Worm (Caenorhabditis elegans) whole organism, young adult: Measurements from ENCODE around the gene mog-4.

Experiments used
- B0019.2 ChIP-seq: fragments of 200-800 bp; sonication (Bioruptor generic); conservative IDR thresholded peaks from 2 replicates; pipeline ENCODE4 v1.3.6; 2022; ENCODE audit warnings: missing genetic modification reagents, missing genetic modification characterization, missing compliant biosample characterization
- C06A6.2 ChIP-seq: fragments of 200-800 bp; sonication (Bioruptor generic); conservative IDR thresholded peaks from 2 replicates; pipeline ENCODE4 v1.3.6; 2022; ENCODE audit warnings: missing genetic modification characterization, missing compliant biosample characterization
- C17E4.6 ChIP-seq: fragments of 200-800 bp; sonication (Bioruptor generic); IDR thresholded peaks from 2 replicates; pipeline ENCODE4 v1.3.6; 2022; ENCODE audit warnings: missing genetic modification reagents, missing genetic modification characterization, missing compliant biosample characterization
- D2030.7 ChIP-seq: fragments of 200-800 bp; sonication (Bioruptor generic); IDR thresholded peaks from 2 replicates; pipeline ENCODE4 v1.3.6; 2022; ENCODE audit warnings: missing genetic modification reagents, missing genetic modification characterization, missing compliant biosample characterization
- F10E7.11 ChIP-seq: sonication (generic microtip); optimal IDR thresholded peaks from 2 replicates; lab custom pipeline; 2017; ENCODE audit warnings: mild to moderate bottlenecking, missing genetic modification characterization, moderate library complexity, missing compliant biosample characterization
- F37B4.10 ChIP-seq: fragments of 200-800 bp; sonication (Bioruptor generic); IDR thresholded peaks from 2 replicates; pipeline ENCODE4 v1.3.6; 2022; ENCODE audit warnings: missing genetic modification characterization, missing compliant biosample characterization
- F49E8.2 ChIP-seq: sonication (generic microtip); optimal IDR thresholded peaks from 3 replicates; lab custom pipeline; 2017; ENCODE audit warnings: missing genetic modification characterization, mild to moderate bottlenecking, missing compliant biosample characterization, antibody characterized with exemption, moderate library complexity; ENCODE audit not compliant: insufficient read depth
- T07F8.4 ChIP-seq: sonication (generic microtip); optimal IDR thresholded peaks from 2 replicates; lab custom pipeline; 2016; ENCODE audit warnings: mild to moderate bottlenecking, missing genetic modification characterization, moderate library complexity, missing compliant biosample characterization
- Y79H2A.3 ChIP-seq: fragments of 200-800 bp; sonication (Bioruptor generic); conservative IDR thresholded peaks from 2 replicates; pipeline ENCODE4 v1.3.6; 2022; ENCODE audit warnings: missing genetic modification reagents, missing genetic modification characterization, missing compliant biosample characterization
- ama-1 ChIP-seq, 3 experiments: fragments of 150-350 bp in 1 of 3; sonication (generic microtip) in 2 of 3; optimal IDR thresholded peaks; 2 replicates each; lab custom pipeline; 2014 to 2018; ENCODE audit warnings: missing biosample characterization in 2 of 3, missing genetic modification characterization in 2 of 3, missing genetic modification reagents in 2 of 3
- attf-5 ChIP-seq: fragments of 200-800 bp; sonication (Bioruptor generic); optimal IDR thresholded peaks from 2 replicates; lab custom pipeline; 2018; ENCODE audit warnings: mild to moderate bottlenecking, missing genetic modification characterization, missing compliant biosample characterization
- cebp-1 ChIP-seq, 2 experiments: fragments of 200-800 bp in 1 of 2; sonication (Bioruptor generic) in 1 of 2; sonication (generic microtip) in 1 of 2; IDR thresholded peaks in 1 of 2; optimal IDR thresholded peaks in 1 of 2; 2 replicates each; pipeline versions ENCODE4 v1.3.6 to Lab custom; 2017 to 2022; ENCODE audit warnings: missing compliant biosample characterization in 2 of 2, missing genetic modification characterization in 2 of 2, mild to moderate bottlenecking in 1 of 2, missing genetic modification reagents in 1 of 2, moderate library complexity in 1 of 2
- ceh-79 ChIP-seq: sonication (generic microtip); optimal IDR thresholded peaks from 2 replicates; lab custom pipeline; 2017; ENCODE audit warnings: mild to moderate bottlenecking, missing genetic modification characterization, missing compliant biosample characterization
- die-1 ChIP-seq: sonication (generic microtip); optimal IDR thresholded peaks from 2 replicates; lab custom pipeline; 2016; ENCODE audit warnings: missing genotype, mild to moderate bottlenecking, missing genetic modification characterization, missing compliant biosample characterization
- egl-44 ChIP-seq: fragments of 200-800 bp; sonication (Bioruptor generic); IDR thresholded peaks from 2 replicates; pipeline ENCODE4 v1.3.6; 2022; ENCODE audit warnings: missing genetic modification reagents, missing genetic modification characterization, missing compliant biosample characterization
- ekl-4 ChIP-seq: fragments of 200-800 bp; sonication (Bioruptor generic); IDR thresholded peaks from 2 replicates; pipeline ENCODE4 v1.3.6; 2022; ENCODE audit warnings: missing genetic modification reagents, missing genetic modification characterization, missing compliant biosample characterization
- hlh-12 ChIP-seq: sonication (generic microtip); optimal IDR thresholded peaks from 2 replicates; lab custom pipeline; 2016; ENCODE audit warnings: missing genetic modification characterization, missing compliant biosample characterization
- hlh-26 ChIP-seq: fragments of 200-800 bp; sonication (Bioruptor generic); conservative IDR thresholded peaks from 2 replicates; pipeline ENCODE4 v1.3.6; 2022; ENCODE audit warnings: missing genetic modification reagents, missing genetic modification characterization, missing compliant biosample characterization
- hmg-1.2 ChIP-seq: fragments of 200-800 bp; sonication (Bioruptor generic); IDR thresholded peaks from 2 replicates; pipeline ENCODE4 v1.3.6; 2022; ENCODE audit warnings: missing genetic modification reagents, missing genetic modification characterization, missing compliant biosample characterization
- lag-1 ChIP-seq: fragments of 200-800 bp; sonication (Bioruptor generic); IDR thresholded peaks from 2 replicates; pipeline ENCODE4 v1.3.6; 2022; ENCODE audit warnings: missing genetic modification reagents, missing genetic modification characterization, missing compliant biosample characterization
- let-526 ChIP-seq: fragments of 200-800 bp; sonication (Bioruptor generic); IDR thresholded peaks from 2 replicates; pipeline ENCODE4 v1.3.6; 2022; ENCODE audit warnings: missing genetic modification reagents, missing genetic modification characterization, missing compliant biosample characterization
- lin-26 ChIP-seq: fragments of 200-800 bp; sonication (Bioruptor generic); IDR thresholded peaks from 2 replicates; pipeline ENCODE4 v1.3.6; 2022; ENCODE audit warnings: missing genetic modification reagents, missing genetic modification characterization, missing compliant biosample characterization
- lin-35 ChIP-seq, 3 experiments: fragments of 150-350 bp in 2 of 3; sonication (generic microtip) in 1 of 3; optimal IDR thresholded peaks; 2 replicates each; lab custom pipeline; 2014 to 2018; ENCODE audit warnings: missing biosample characterization in 3 of 3, missing genetic modification characterization in 3 of 3, missing genetic modification reagents in 3 of 3
- madf-10 ChIP-seq: sonication (generic microtip); optimal IDR thresholded peaks from 2 replicates; lab custom pipeline; 2016; ENCODE audit warnings: mild to moderate bottlenecking, missing genetic modification characterization, missing compliant biosample characterization
- madf-3 ChIP-seq: fragments of 200-800 bp; sonication (Bioruptor generic); IDR thresholded peaks from 2 replicates; pipeline ENCODE4 v1.3.6; 2022; ENCODE audit warnings: missing genetic modification reagents, missing genetic modification characterization, missing compliant biosample characterization
- madf-8 ChIP-seq: fragments of 200-800 bp; sonication (Bioruptor generic); conservative IDR thresholded peaks from 2 replicates; pipeline ENCODE4 v1.3.6; 2022; ENCODE audit warnings: missing genetic modification reagents, missing genetic modification characterization, missing compliant biosample characterization
- mel-28 ChIP-seq: sonication (generic microtip); optimal IDR thresholded peaks from 2 replicates; lab custom pipeline; 2016; ENCODE audit warnings: borderline replicate concordance, mild to moderate bottlenecking, missing genetic modification characterization, missing compliant biosample characterization
- mxl-1 ChIP-seq: sonication (generic microtip); optimal IDR thresholded peaks from 2 replicates; lab custom pipeline; 2016; ENCODE audit warnings: missing genetic modification characterization, missing compliant biosample characterization
- nfyb-1 ChIP-seq: fragments of 200-800 bp; sonication (Bioruptor generic); IDR thresholded peaks from 2 replicates; pipeline ENCODE4 v1.3.6; 2022; ENCODE audit warnings: missing genetic modification reagents, missing genetic modification characterization, missing compliant biosample characterization
- pbrm-1 ChIP-seq: fragments of 200-800 bp; sonication (Bioruptor generic); IDR thresholded peaks from 2 replicates; pipeline ENCODE4 v1.3.6; 2022; ENCODE audit warnings: missing genetic modification reagents, missing genetic modification characterization, missing compliant biosample characterization
- rec-8 ChIP-seq, 2 experiments: sonication (generic microtip); optimal IDR thresholded peaks; 2 replicates each; lab custom pipeline; 2016; ENCODE audit warnings: mild to moderate bottlenecking in 2 of 2, missing genetic modification characterization in 2 of 2, missing genetic modification reagents in 2 of 2, missing genotype in 2 of 2, missing biosample characterization in 1 of 2, missing compliant biosample characterization in 1 of 2, moderate library complexity in 1 of 2
- sea-2 ChIP-seq: fragments of 200-800 bp; sonication (Bioruptor generic); IDR thresholded peaks from 2 replicates; pipeline ENCODE4 v1.3.6; 2022; ENCODE audit warnings: missing genetic modification characterization, missing compliant biosample characterization
- snpc-1.1 ChIP-seq: sonication (generic microtip); optimal IDR thresholded peaks from 2 replicates; lab custom pipeline; 2017; ENCODE audit warnings: missing genetic modification characterization, mild to moderate bottlenecking, missing compliant biosample characterization, antibody characterized with exemption, moderate library complexity, missing genotype, missing genetic modification reagents; ENCODE audit not compliant: insufficient read depth
- snpc-4 ChIP-seq, 5 experiments: fragments of 150-350 bp in 1 of 5; sonication (generic microtip) in 4 of 5; optimal IDR thresholded peaks; 2 replicates each; lab custom pipeline; 2014 to 2018; ENCODE audit warnings: missing genetic modification characterization in 5 of 5, missing biosample characterization in 3 of 5, antibody characterized with exemption in 2 of 5, mild to moderate bottlenecking in 2 of 5, missing compliant biosample characterization in 2 of 5, missing genotype in 2 of 5, moderate library complexity in 2 of 5, missing genetic modification reagents in 1 of 5
- somi-1 ChIP-seq: fragments of 200-800 bp; sonication (Bioruptor generic); optimal IDR thresholded peaks from 2 replicates; lab custom pipeline; 2018; ENCODE audit warnings: mild to moderate bottlenecking, missing genetic modification characterization, missing compliant biosample characterization
- sptf-2 ChIP-seq: fragments of 200-800 bp; sonication (Bioruptor generic); optimal IDR thresholded peaks from 2 replicates; lab custom pipeline; 2018; ENCODE audit warnings: mild to moderate bottlenecking, missing genetic modification characterization, missing compliant biosample characterization
- tbp1 ChIP-seq: fragments of 200-800 bp; sonication (Bioruptor generic); optimal IDR thresholded peaks from 2 replicates; lab custom pipeline; 2018; ENCODE audit warnings: mild to moderate bottlenecking, missing genetic modification characterization, missing compliant biosample characterization
- tlf-1 ChIP-seq: fragments of 200-800 bp; sonication (Bioruptor generic); optimal IDR thresholded peaks from 2 replicates; lab custom pipeline; 2018; ENCODE audit warnings: mild to moderate bottlenecking, missing genetic modification characterization, missing compliant biosample characterization
- unc-130 ChIP-seq: sonication (generic microtip); optimal IDR thresholded peaks from 2 replicates; lab custom pipeline; 2016; ENCODE audit warnings: missing genetic modification reagents, missing genetic modification characterization, missing compliant biosample characterization
- xnd-1 ChIP-seq: sonication (generic microtip); optimal IDR thresholded peaks from 2 replicates; lab custom pipeline; 2016; ENCODE audit warnings: missing genotype, missing genetic modification reagents, missing genetic modification characterization, missing compliant biosample characterization
- ztf-18 ChIP-seq: sonication (generic microtip); optimal IDR thresholded peaks from 2 replicates; lab custom pipeline; 2016; ENCODE audit warnings: missing genotype, mild to moderate bottlenecking, missing genetic modification characterization, missing compliant biosample characterization
- ztf-22 ChIP-seq: fragments of 200-800 bp; sonication (Bioruptor generic); optimal IDR thresholded peaks from 2 replicates; lab custom pipeline; 2018; ENCODE audit warnings: mild to moderate bottlenecking, missing genetic modification characterization, moderate library complexity, missing compliant biosample characterization
- ztf-25 ChIP-seq: fragments of 200-800 bp; sonication (Bioruptor generic); IDR thresholded peaks from 2 replicates; pipeline ENCODE4 v1.3.6; 2022; ENCODE audit warnings: missing genetic modification reagents, missing genetic modification characterization, missing compliant biosample characterization
- ztf-28 ChIP-seq: fragments of 200-800 bp; sonication (Bioruptor generic); IDR thresholded peaks from 2 replicates; pipeline ENCODE4 v1.3.6; 2022; ENCODE audit warnings: missing genetic modification reagents, missing genetic modification characterization, missing compliant biosample characterization

Gene mog-4

DNA sequence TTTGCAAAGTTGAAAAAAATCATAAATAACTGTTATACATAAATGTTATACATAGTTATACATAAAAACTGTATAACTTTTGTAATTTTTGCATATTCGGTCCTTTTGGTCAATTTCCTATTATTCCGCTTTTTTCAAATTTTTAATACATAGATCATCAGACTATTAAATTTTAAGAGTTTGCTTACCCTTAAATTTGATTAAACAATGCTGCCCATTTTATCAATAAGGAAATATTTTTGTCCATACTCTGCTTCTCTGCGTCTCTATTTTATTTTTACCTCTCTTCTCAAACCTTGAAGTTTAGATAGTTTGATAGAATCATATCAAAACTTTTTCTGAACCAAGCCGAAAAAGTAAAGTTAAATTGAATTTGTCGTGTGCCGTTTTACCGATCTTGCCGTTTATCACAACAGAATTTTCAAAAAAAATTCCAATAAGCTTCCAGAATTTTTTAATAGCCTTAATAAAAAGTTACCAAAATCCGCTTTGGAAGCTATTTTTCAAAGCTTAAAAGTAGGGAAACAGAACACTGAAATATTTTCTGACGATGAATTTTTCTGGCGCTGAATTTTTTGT is 38.0 kb upstream of the mog-4 start:
- TF ChIP-seq die-1 (tag; lab: Kevin White, UChicago) = no peak
- TF ChIP-seq madf-8 (GFP tag; lab: Robert Waterston, UW) = no peak
- peak; percentile 72 for TF ChIP-seq ama-1 (optimal IDR thresholded peaks at IDR 0.05; lab: Kevin White, UChicago)
- TF ChIP-seq ama-1 (GFP tag; optimal IDR thresholded peaks at IDR 0.05; lab: Kevin White, UChicago) = no peak
- TF ChIP-seq hlh-12 (tag; lab: Kevin White, UChicago) = no peak
- TF ChIP-seq pbrm-1 (GFP tag; lab: Robert Waterston, UW) = no peak
- TF ChIP-seq hmg-1.2 (GFP tag; lab: Robert Waterston, UW) = peak; percentile 20; the same call in 1 of the 2 replicates

DNA sequence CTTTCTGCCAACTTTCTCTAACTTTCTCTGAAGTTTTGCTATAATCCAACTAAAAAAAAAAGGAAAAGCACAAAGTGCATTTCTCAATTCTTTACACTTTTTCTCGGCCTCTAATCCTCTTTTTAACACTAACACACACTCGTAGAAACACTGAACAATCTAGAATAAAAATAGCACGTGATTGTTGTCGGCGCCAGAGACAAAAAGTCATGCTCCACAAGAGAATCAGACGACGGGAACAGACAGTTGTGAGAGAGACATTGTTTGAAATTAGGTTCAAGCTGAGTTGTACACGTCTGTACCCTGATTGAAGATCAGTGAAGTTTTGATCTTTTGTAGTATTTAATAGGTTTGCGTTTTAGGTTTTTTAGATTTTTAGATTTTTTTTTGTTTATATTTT is 37.0 kb upstream of the mog-4 start:
- TF ChIP-seq let-526 (GFP tag; lab: Robert Waterston, UW) (peak; percentile 31; the same call in 1 of the 2 replicates), hlh-26 (GFP tag; lab: Robert Waterston, UW) (no peak), madf-3 (GFP tag; lab: Robert Waterston, UW) (no peak), Y79H2A.3 (GFP tag; lab: Robert Waterston, UW) (no peak), ceh-79 (no peak), F37B4.10 (no peak), C17E4.6 (no peak), xnd-1 (tag; lab: Kevin White, UChicago) (no peak), rec-8 (tag; optimal IDR thresholded peaks at IDR 0.05; lab: Kevin White, UChicago) (no peak), mxl-1 (tag; lab: Kevin White, UChicago) (no peak), snpc-1.1 (tag; lab: Kevin White, UChicago) (no peak), F49E8.2 (no peak), somi-1 (GFP tag; lab: Kevin White, UChicago) (peak; percentile 28), ekl-4 (GFP tag; lab: Robert Waterston, UW) (no peak), ztf-25 (GFP tag; lab: Robert Waterston, UW) (no peak), cebp-1 (GFP tag; IDR thresholded peaks at IDR 0.05; lab: Robert Waterston, UW) (no peak), cebp-1 (tag; optimal IDR thresholded peaks at IDR 0.05; lab: Kevin White, UChicago) (peak; percentile 63), egl-44 (GFP tag; lab: Robert Waterston, UW) (no peak), F10E7.11 (tag; lab: Kevin White, UChicago) (no peak), nfyb-1 (GFP tag; lab: Robert Waterston, UW) (peak; percentile 54; the same call in 1 of the 2 replicates), snpc-4 (GFP tag; optimal IDR thresholded peaks at IDR 0.05; lab: Kevin White, UChicago) (no peak), snpc-4 (tag; optimal IDR thresholded peaks at IDR 0.05; lab: Kevin White, UChicago) (peak in 1 of 4 experiments; percentile 17), T07F8.4 (tag; lab: Kevin White, UChicago) (no peak), D2030.7 (GFP tag; lab: Robert Waterston, UW) (no peak), ztf-28 (no peak), B0019.2 (GFP tag; lab: Robert Waterston, UW) (no peak), hlh-12 (tag; lab: Kevin White, UChicago) (no peak), tbp1 (GFP tag; lab: Kevin White, UChicago) (peak; percentile 52), sea-2 (GFP tag; lab: Robert Waterston, UW) (no peak), hmg-1.2 (GFP tag; lab: Robert Waterston, UW) (peak; percentile 16; the same call in 1 of the 2 replicates), ztf-18 (tag; lab: Kevin White, UChicago) (no peak), lin-35 (GFP tag; optimal IDR thresholded peaks at IDR 0.05; lab: Kevin White, UChicago) (no peak), madf-10 (no peak), unc-130 (GFP tag; lab: Kevin White, UChicago) (no peak), lag-1 (GFP tag; lab: Robert Waterston, UW) (no peak), mel-28 (tag; lab: Kevin White, UChicago) (no peak), tlf-1 (peak; percentile 29), C06A6.2 (GFP tag; lab: Robert Waterston, UW) (no peak), ztf-22 (GFP tag; lab: Kevin White, UChicago) (no peak), sptf-2 (GFP tag; lab: Kevin White, UChicago) (no peak), lin-26 (GFP tag; lab: Robert Waterston, UW) (no peak), attf-5 (GFP tag; lab: Kevin White, UChicago) (peak; percentile 4)
